Fruit fly (Drosophila melanogaster) whole organism, embryonic: ENCODE data around the gene IRSp53.
A peak's percentile ranks its signal among the peaks of the same experiment; 100 is the strongest.

Source experiments
- Atf6 ChIP-seq: fragments of 200-800 bp; sonication (Bioruptor generic); IDR thresholded peaks from 2 replicates; pipeline ENCODE4 v1.3.6; 2022; ENCODE audit warnings: missing biosample characterization, missing genetic modification characterization
- B-H2 ChIP-seq: fragments of 200-800 bp; sonication (Bioruptor generic); optimal IDR thresholded peaks from 2 replicates; lab custom pipeline; 2018; ENCODE audit warnings: missing biosample characterization, mild to moderate bottlenecking, missing genetic modification characterization
- CG10147 ChIP-seq: fragments of 200-800 bp; sonication (Bioruptor generic); optimal IDR thresholded peaks from 2 replicates; lab custom pipeline; 2019; ENCODE audit warnings: missing biosample characterization, mild to moderate bottlenecking, missing genetic modification characterization, moderate library complexity
- CG11093 ChIP-seq: fragments of 200-800 bp; sonication (Bioruptor generic); IDR thresholded peaks from 3 replicates; pipeline ENCODE4 v1.3.6; 2022; ENCODE audit warnings: missing biosample characterization, missing genetic modification characterization
- CG12155 ChIP-seq: fragments of 200-800 bp; sonication (Bioruptor generic); optimal IDR thresholded peaks from 3 replicates; lab custom pipeline; 2016; ENCODE audit warnings: missing biosample characterization, missing genetic modification characterization
- CG13424 ChIP-seq: fragments of 200-800 bp; sonication (Bioruptor generic); optimal IDR thresholded peaks from 2 replicates; lab custom pipeline; 2019; ENCODE audit warnings: missing biosample characterization, mild to moderate bottlenecking, missing genetic modification characterization, moderate library complexity
- CG14710 ChIP-seq: fragments of 200-800 bp; sonication (Bioruptor generic); optimal IDR thresholded peaks from 3 replicates; lab custom pipeline; 2019; ENCODE audit warnings: missing biosample characterization, mild to moderate bottlenecking, missing genetic modification characterization, moderate library complexity
- CG15479 ChIP-seq: fragments of 200-800 bp; sonication (Bioruptor generic); optimal IDR thresholded peaks from 3 replicates; lab custom pipeline; 2019; ENCODE audit warnings: missing biosample characterization, mild to moderate bottlenecking, missing genetic modification characterization, moderate library complexity
- CG15601 ChIP-seq: fragments of 200-800 bp; sonication (Bioruptor generic); optimal IDR thresholded peaks from 3 replicates; lab custom pipeline; 2019; ENCODE audit warnings: missing biosample characterization, mild to moderate bottlenecking, missing genetic modification characterization, moderate library complexity
- CG17912 ChIP-seq: fragments of 200-800 bp; sonication (Bioruptor generic); optimal IDR thresholded peaks from 2 replicates; lab custom pipeline; 2018; ENCODE audit warnings: missing biosample characterization, mild to moderate bottlenecking, missing genetic modification characterization
- CG18011 ChIP-seq: fragments of 200-800 bp; sonication (Bioruptor generic); optimal IDR thresholded peaks from 2 replicates; lab custom pipeline; 2017; ENCODE audit warnings: missing biosample characterization, missing genetic modification characterization, mild to moderate bottlenecking, moderate library complexity, missing genotype
- CG2202 ChIP-seq: fragments of 200-800 bp; sonication (Bioruptor generic); optimal IDR thresholded peaks from 2 replicates; lab custom pipeline; 2018; ENCODE audit warnings: missing biosample characterization, mild to moderate bottlenecking, missing genetic modification characterization
- CG31441 ChIP-seq: fragments of 200-800 bp; sonication (Bioruptor generic); IDR thresholded peaks from 2 replicates; pipeline ENCODE4 v1.3.6; 2022; ENCODE audit warnings: missing biosample characterization, missing genetic modification characterization
- CG34376 ChIP-seq: fragments of 200-800 bp; sonication (Bioruptor generic); optimal IDR thresholded peaks from 2 replicates; lab custom pipeline; 2018; ENCODE audit warnings: missing biosample characterization, mild to moderate bottlenecking, missing genetic modification characterization
- CG6813 ChIP-seq: fragments of 200-800 bp; sonication (Bioruptor generic); optimal IDR thresholded peaks from 2 replicates; lab custom pipeline; 2017; ENCODE audit warnings: missing biosample characterization, missing genetic modification characterization, mild to moderate bottlenecking, moderate library complexity, missing genetic modification reagents
- CG8290 ChIP-seq, 3 experiments: fragments of 200-800 bp; sonication (Bioruptor generic); optimal IDR thresholded peaks; 2 replicates each; lab custom pipeline; 2016 to 2019; ENCODE audit warnings: missing biosample characterization in 3 of 3, missing genetic modification characterization in 3 of 3, mild to moderate bottlenecking in 2 of 3, moderate library complexity in 1 of 3
- CTCF ChIP-seq: fragments of 200-800 bp; sonication (Bioruptor generic); optimal IDR thresholded peaks from 2 replicates; lab custom pipeline; 2017; ENCODE audit warnings: missing biosample characterization, mild to moderate bottlenecking, missing genetic modification characterization, moderate library complexity
- CrebB ChIP-seq: fragments of 200-800 bp; sonication (Bioruptor generic); optimal IDR thresholded peaks from 3 replicates; lab custom pipeline; 2018; ENCODE audit warnings: missing biosample characterization, mild to moderate bottlenecking, missing genetic modification characterization
- Elba2 ChIP-seq: fragments of 200-800 bp; sonication (Bioruptor generic); optimal IDR thresholded peaks from 3 replicates; lab custom pipeline; 2016; ENCODE audit warnings: missing biosample characterization, missing genetic modification characterization
- Fer1 ChIP-seq: fragments of 200-800 bp; sonication (Bioruptor generic); optimal IDR thresholded peaks from 2 replicates; lab custom pipeline; 2017; ENCODE audit warnings: missing biosample characterization, mild to moderate bottlenecking, missing genetic modification characterization
- GATAe ChIP-seq: fragments of 200-800 bp; sonication (Bioruptor generic); conservative IDR thresholded peaks from 2 replicates; pipeline ENCODE4 v1.3.6; 2022; ENCODE audit warnings: missing biosample characterization, missing genetic modification characterization
- HHEX ChIP-seq: fragments of 200-800 bp; sonication (Bioruptor generic); optimal IDR thresholded peaks from 3 replicates; lab custom pipeline; 2017; ENCODE audit warnings: missing biosample characterization, mild to moderate bottlenecking, missing genetic modification characterization, missing genetic modification reagents
- HmgZ ChIP-seq: fragments of 200-800 bp; sonication (Bioruptor generic); optimal IDR thresholded peaks from 2 replicates; lab custom pipeline; 2018; ENCODE audit warnings: missing biosample characterization, mild to moderate bottlenecking, missing genetic modification characterization
- Myb ChIP-seq: fragments of 200-800 bp; sonication (Bioruptor generic); optimal IDR thresholded peaks from 2 replicates; lab custom pipeline; 2016; ENCODE audit warnings: missing biosample characterization, missing genetic modification characterization
- NK7.1 ChIP-seq: fragments of 200-800 bp; sonication (Bioruptor generic); optimal IDR thresholded peaks from 3 replicates; lab custom pipeline; 2016; ENCODE audit warnings: missing biosample characterization, missing genetic modification characterization
- Side ChIP-seq: fragments of 200-800 bp; sonication (Bioruptor generic); optimal IDR thresholded peaks from 2 replicates; lab custom pipeline; 2016; ENCODE audit warnings: missing biosample characterization, missing genetic modification characterization
- Ssrp ChIP-seq: fragments of 200-800 bp; sonication (Bioruptor generic); optimal IDR thresholded peaks from 2 replicates; lab custom pipeline; 2018; ENCODE audit warnings: missing biosample characterization, mild to moderate bottlenecking, missing genetic modification characterization, moderate library complexity
- Stat92E ChIP-seq, 3 experiments: fragments of >200 bp in 2 of 3; fragments of 200-800 bp in 1 of 3; sonication (Bioruptor generic) in 1 of 3; optimal IDR thresholded peaks; 2 replicates each; lab custom pipeline; 2017 to 2019; ENCODE audit warnings: missing biosample characterization in 3 of 3, missing genetic modification characterization in 3 of 3, mild to moderate bottlenecking in 1 of 3, moderate library complexity in 1 of 3
- Vsx1 ChIP-seq: fragments of 200-800 bp; sonication (Bioruptor generic); optimal IDR thresholded peaks from 2 replicates; lab custom pipeline; 2017; ENCODE audit warnings: missing biosample characterization, mild to moderate bottlenecking, missing genetic modification characterization, missing genetic modification reagents
- ase ChIP-seq: fragments of 200-800 bp; sonication (Bioruptor generic); IDR thresholded peaks from 3 replicates; pipeline ENCODE4 v1.3.6; 2022; ENCODE audit warnings: missing biosample characterization, missing genetic modification characterization
- cato ChIP-seq: fragments of 200-800 bp; sonication (Bioruptor generic); optimal IDR thresholded peaks from 2 replicates; lab custom pipeline; 2016; ENCODE audit warnings: missing biosample characterization, missing genetic modification characterization, borderline replicate concordance
- caup ChIP-seq: fragments of 200-800 bp; sonication (Bioruptor generic); optimal IDR thresholded peaks from 3 replicates; lab custom pipeline; 2017; ENCODE audit warnings: missing biosample characterization, mild to moderate bottlenecking, missing genetic modification characterization, moderate library complexity; ENCODE audit not compliant: severe bottlenecking
- cg ChIP-seq: fragments of 200-800 bp; sonication (Bioruptor generic); optimal IDR thresholded peaks from 3 replicates; lab custom pipeline; 2019; ENCODE audit warnings: missing biosample characterization, mild to moderate bottlenecking, missing genetic modification characterization, moderate library complexity
- dpn ChIP-seq, 2 experiments: fragments of 200-800 bp; sonication (Bioruptor generic); optimal IDR thresholded peaks; 3 replicates each; lab custom pipeline; 2016; ENCODE audit warnings: missing biosample characterization in 2 of 2, missing genetic modification characterization in 2 of 2
- emc ChIP-seq: fragments of 200-800 bp; sonication (Bioruptor generic); optimal IDR thresholded peaks from 2 replicates; lab custom pipeline; 2016; ENCODE audit warnings: missing biosample characterization, missing genetic modification characterization
- gem ChIP-seq: fragments of 200-800 bp; sonication (Bioruptor generic); optimal IDR thresholded peaks from 2 replicates; lab custom pipeline; 2019; ENCODE audit warnings: missing biosample characterization, mild to moderate bottlenecking, missing genetic modification characterization, moderate library complexity
- ind ChIP-seq: fragments of 200-800 bp; sonication (Bioruptor generic); optimal IDR thresholded peaks from 3 replicates; lab custom pipeline; 2016; ENCODE audit warnings: missing biosample characterization, missing genetic modification characterization
- knrl ChIP-seq: fragments of 200-800 bp; sonication (Bioruptor generic); IDR thresholded peaks from 3 replicates; pipeline ENCODE4 v1.3.6; 2022; ENCODE audit warnings: missing biosample characterization, missing genetic modification characterization; ENCODE audit not compliant: partially characterized antibody
- lab ChIP-seq: fragments of 200-800 bp; sonication (Bioruptor generic); optimal IDR thresholded peaks from 3 replicates; lab custom pipeline; 2017; ENCODE audit warnings: missing biosample characterization, missing genetic modification characterization, mild to moderate bottlenecking, moderate library complexity, missing genetic modification reagents
- lbe ChIP-seq: fragments of 200-800 bp; sonication (Bioruptor generic); optimal IDR thresholded peaks from 2 replicates; lab custom pipeline; 2016; ENCODE audit warnings: missing biosample characterization, mild to moderate bottlenecking, missing genetic modification characterization
- lilli ChIP-seq: fragments of 200-800 bp; sonication (Bioruptor generic); optimal IDR thresholded peaks from 3 replicates; lab custom pipeline; 2016; ENCODE audit warnings: missing biosample characterization, missing genetic modification characterization
- oc ChIP-seq: fragments of 200-800 bp; sonication (Bioruptor generic); optimal IDR thresholded peaks from 2 replicates; lab custom pipeline; 2018; ENCODE audit warnings: missing biosample characterization, mild to moderate bottlenecking, missing genetic modification characterization, moderate library complexity
- onecut ChIP-seq: fragments of 200-800 bp; sonication (Bioruptor generic); IDR thresholded peaks from 2 replicates; pipeline ENCODE4 v1.3.6; 2022; ENCODE audit warnings: missing biosample characterization, missing genetic modification characterization
- org-1 ChIP-seq: fragments of 200-800 bp; sonication (Bioruptor generic); optimal IDR thresholded peaks from 2 replicates; lab custom pipeline; 2017; ENCODE audit warnings: missing biosample characterization, missing genetic modification characterization
- pros ChIP-seq: fragments of 200-800 bp; sonication (Bioruptor generic); optimal IDR thresholded peaks from 3 replicates; lab custom pipeline; 2019; ENCODE audit warnings: missing biosample characterization, mild to moderate bottlenecking, missing genetic modification characterization, moderate library complexity
- sd ChIP-seq: fragments of 200-800 bp; sonication (Bioruptor generic); optimal IDR thresholded peaks from 3 replicates; lab custom pipeline; 2018; ENCODE audit warnings: missing biosample characterization, mild to moderate bottlenecking, missing genetic modification characterization, moderate library complexity
- toy ChIP-seq: fragments of 200-800 bp; sonication (Bioruptor generic); IDR thresholded peaks from 2 replicates; pipeline ENCODE4 v1.3.6; 2022; ENCODE audit warnings: missing biosample characterization, missing genetic modification characterization
- tup ChIP-seq: fragments of 200-800 bp; sonication (Bioruptor generic); optimal IDR thresholded peaks from 2 replicates; lab custom pipeline; 2016; ENCODE audit warnings: missing biosample characterization, mild to moderate bottlenecking, missing genetic modification characterization, moderate library complexity
- twi ChIP-seq: fragments of 200-800 bp; optimal IDR thresholded peaks from 2 replicates; lab custom pipeline; 2019; ENCODE audit warnings: missing biosample characterization, mild to moderate bottlenecking, missing genetic modification characterization, moderate library complexity

The IRSp53 gene

dm6 chr3L:11119901-11120418 is 15.9 kb upstream of the IRSp53 start (continued):
- TF ChIP-seq onecut (GFP tag; lab: Robert Waterston, UW) (0 out of 2 replicates have a peak, but pooled peaks have one; percentile 5), knrl (GFP tag; lab: Robert Waterston, UW) (no peak), CG15601 (peak; percentile 65), twi (tag; lab: Kevin White, UChicago) (peak; percentile 19), CG10147 (GFP tag; lab: Kevin White, UChicago) (peak; percentile 56), CG31441 (GFP tag; lab: Robert Waterston, UW) (no peak), HHEX (peak; percentile 39), ind (GFP tag; lab: Kevin White, UChicago) (no peak), Side (GFP tag; lab: Kevin White, UChicago) (peak; percentile 29), CG8290 (GFP tag; optimal IDR thresholded peaks at IDR 0.05; lab: Kevin White, UChicago) (no peak), CG8290 (tag; optimal IDR thresholded peaks at IDR 0.05; lab: Kevin White, UChicago) (peak in 1 of 2 experiments; percentile 78), Stat92E (GFP tag; optimal IDR thresholded peaks at IDR 0.05; lab: Kevin White, UChicago) (peak in 1 of 3 experiments; percentile 90), Vsx1 (peak; percentile 57), CG18011 (GFP tag; lab: Kevin White, UChicago) (no peak), Atf6 (GFP tag; lab: Robert Waterston, UW) (peak; percentile 59; the same call in 1 of the 2 replicates), caup (GFP tag; lab: Kevin White, UChicago) (peak; percentile 70), org-1 (peak; percentile 66), Elba2 (GFP tag; lab: Kevin White, UChicago) (peak; percentile 51), NK7.1 (GFP tag; lab: Kevin White, UChicago) (no peak), CG13424 (tag; lab: Kevin White, UChicago) (peak; percentile 38), GATAe (GFP tag; lab: Robert Waterston, UW) (no peak), Fer1 (GFP tag; lab: Kevin White, UChicago) (peak; percentile 80), CG17912 (GFP tag; lab: Kevin White, UChicago) (peak; percentile 5), oc (tag; lab: Kevin White, UChicago) (peak; percentile 9), CG11093 (GFP tag; lab: Robert Waterston, UW) (no peak), CTCF (GFP tag; lab: Kevin White, UChicago) (no peak), HmgZ (tag; lab: Kevin White, UChicago) (peak; percentile 48), CG2202 (tag; lab: Kevin White, UChicago) (peak; percentile 25), lilli (peak; percentile 5), pros (peak; percentile 8), dpn (GFP tag; optimal IDR thresholded peaks at IDR 0.05; lab: Kevin White, UChicago) (no peak), toy (GFP tag; lab: Robert Waterston, UW) (no peak), cg (GFP tag; lab: Kevin White, UChicago) (peak; percentile 98), cato (no peak), gem (tag; lab: Kevin White, UChicago) (no peak), CG6813 (GFP tag; lab: Kevin White, UChicago) (peak; percentile 71), ase (GFP tag; lab: Robert Waterston, UW) (no peak), sd (tag; lab: Kevin White, UChicago) (peak; percentile 80), lbe (GFP tag; lab: Kevin White, UChicago) (no peak), CrebB (tag; lab: Kevin White, UChicago) (peak; percentile 47), tup (GFP tag; lab: Kevin White, UChicago) (no peak), emc (GFP tag; lab: Kevin White, UChicago) (no peak), Ssrp (tag; lab: Kevin White, UChicago) (no peak), B-H2 (GFP tag; lab: Kevin White, UChicago) (peak; percentile 54), lab (GFP tag; lab: Kevin White, UChicago) (peak; percentile 83), CG14710 (no peak), CG34376 (GFP tag; lab: Kevin White, UChicago) (peak; percentile 78), CG15479 (peak; percentile 77), CG12155 (peak; percentile 46), Myb (no peak)
